Worm (Caenorhabditis elegans) whole organism, L1 larva: Measurements from ENCODE around the gene C50B8.5.

Experiments used
- C04F5.9 ChIP-seq: sonication (generic microtip); optimal IDR thresholded peaks from 2 replicates; lab custom pipeline; 2016; ENCODE audit warnings: missing genetic modification characterization, missing compliant biosample characterization
- C16A3.4 ChIP-seq: fragments of 150-350 bp; optimal IDR thresholded peaks from 2 replicates; lab custom pipeline; 2014; ENCODE audit warnings: missing biosample characterization, missing genetic modification characterization
- F16B12.6 ChIP-seq: fragments of 150-350 bp; optimal IDR thresholded peaks from 2 replicates; lab custom pipeline; 2014; ENCODE audit warnings: missing biosample characterization, missing genetic modification characterization
- aha-1 ChIP-seq: fragments of 150-350 bp; optimal IDR thresholded peaks from 2 replicates; lab custom pipeline; 2014; ENCODE audit warnings: missing biosample characterization, missing genetic modification characterization
- alr-1 ChIP-seq: fragments of 200-800 bp; sonication (Bioruptor generic); optimal IDR thresholded peaks from 2 replicates; lab custom pipeline; 2018; ENCODE audit warnings: borderline replicate concordance, mild to moderate bottlenecking, missing genetic modification characterization, missing compliant biosample characterization
- aly-2 ChIP-seq: fragments of 150-350 bp; optimal IDR thresholded peaks from 2 replicates; lab custom pipeline; 2014; ENCODE audit warnings: missing biosample characterization, missing genetic modification characterization
- ama-1 ChIP-seq: fragments of 150-350 bp; optimal IDR thresholded peaks from 2 replicates; lab custom pipeline; 2014
- ceh-63 ChIP-seq: fragments of 200-800 bp; sonication (Bioruptor generic); optimal IDR thresholded peaks from 2 replicates; lab custom pipeline; 2018; ENCODE audit warnings: mild to moderate bottlenecking, missing genetic modification characterization, missing compliant biosample characterization
- ceh-8 ChIP-seq: fragments of 200-800 bp; sonication (Bioruptor generic); optimal IDR thresholded peaks from 2 replicates; lab custom pipeline; 2018; ENCODE audit warnings: mild to moderate bottlenecking, missing genetic modification characterization, moderate library complexity, missing compliant biosample characterization
- ces-1 ChIP-seq: fragments of 150-350 bp; optimal IDR thresholded peaks from 2 replicates; lab custom pipeline; 2014; ENCODE audit warnings: missing biosample characterization, missing genetic modification reagents, missing genetic modification characterization
- dpl-1 ChIP-seq, 3 experiments: fragments of 150-350 bp in 2 of 3; sonication (generic microtip) in 1 of 3; optimal IDR thresholded peaks; 2 replicates each; lab custom pipeline; 2014 to 2017; ENCODE audit warnings: missing biosample characterization in 3 of 3, missing genetic modification characterization in 3 of 3, missing genetic modification reagents in 3 of 3
- dsc-1 ChIP-seq: sonication (generic microtip); optimal IDR thresholded peaks from 2 replicates; lab custom pipeline; 2016; ENCODE audit warnings: mild to moderate bottlenecking, missing genetic modification characterization, missing compliant biosample characterization
- efl-1 ChIP-seq, 4 experiments: fragments of 150-350 bp; optimal IDR thresholded peaks in 3 of 4; peaks in 1 of 4; 1 replicate in 1 of 4; 2 replicates in 3 of 4; lab custom pipeline; 2014; ENCODE audit warnings: missing biosample characterization in 2 of 4, missing genetic modification characterization in 2 of 4, missing genetic modification reagents in 2 of 4
- egl-13 ChIP-seq: sonication (generic microtip); optimal IDR thresholded peaks from 2 replicates; lab custom pipeline; 2016; ENCODE audit warnings: missing genotype, missing genetic modification reagents, missing genetic modification characterization, missing compliant biosample characterization
- elt-2 ChIP-seq: sonication (generic microtip); optimal IDR thresholded peaks from 2 replicates; lab custom pipeline; 2016; ENCODE audit warnings: missing genetic modification characterization, mild to moderate bottlenecking, inconsistent platforms, missing compliant biosample characterization, missing genetic modification reagents
- elt-3 ChIP-seq, 6 experiments: fragments of 150-350 bp in 1 of 6; sonication (generic microtip); optimal IDR thresholded peaks; 2 replicates each; lab custom pipeline; 2017 to 2018; ENCODE audit warnings: missing biosample characterization in 6 of 6, missing genetic modification characterization in 6 of 6, inconsistent platforms in 1 of 6
- ets-5 ChIP-seq: fragments of 200-800 bp; sonication (Bioruptor generic); IDR thresholded peaks from 2 replicates; pipeline ENCODE4 v1.3.6; 2022; ENCODE audit warnings: missing genetic modification characterization, missing compliant biosample characterization
- fkh-10 ChIP-seq: sonication (generic microtip); optimal IDR thresholded peaks from 2 replicates; lab custom pipeline; 2017; ENCODE audit warnings: missing biosample characterization, missing genetic modification reagents, missing genetic modification characterization
- fkh-8 ChIP-seq: sonication (generic microtip); optimal IDR thresholded peaks from 2 replicates; lab custom pipeline; 2016; ENCODE audit warnings: mild to moderate bottlenecking, missing genetic modification characterization, missing compliant biosample characterization
- grh-1 ChIP-seq: fragments of 200-800 bp; sonication (Bioruptor generic); IDR thresholded peaks from 2 replicates; pipeline ENCODE4 v1.3.6; 2022; ENCODE audit warnings: missing genetic modification reagents, missing genetic modification characterization, missing compliant biosample characterization
- hlh-17 ChIP-seq: fragments of 200-800 bp; sonication (Bioruptor generic); optimal IDR thresholded peaks from 2 replicates; lab custom pipeline; 2018; ENCODE audit warnings: missing genetic modification characterization, mild to moderate bottlenecking, missing compliant biosample characterization, moderate library complexity, borderline replicate concordance
- hlh-4 ChIP-seq: sonication (generic microtip); optimal IDR thresholded peaks from 2 replicates; lab custom pipeline; 2016; ENCODE audit warnings: mild to moderate bottlenecking, missing genetic modification characterization, missing compliant biosample characterization
- hpl-2 ChIP-seq: fragments of 150-350 bp; optimal IDR thresholded peaks from 2 replicates; lab custom pipeline; 2014; ENCODE audit warnings: missing biosample characterization, missing genetic modification reagents, missing genetic modification characterization
- irx-1 ChIP-seq: sonication (generic microtip); optimal IDR thresholded peaks from 2 replicates; lab custom pipeline; 2016; ENCODE audit warnings: missing genetic modification characterization, missing compliant biosample characterization
- lin-13 ChIP-seq: fragments of 150-350 bp; optimal IDR thresholded peaks from 2 replicates; lab custom pipeline; 2014; ENCODE audit warnings: missing biosample characterization, missing genetic modification reagents, missing genetic modification characterization
- lin-14 ChIP-seq: fragments of 200-800 bp; sonication (Bioruptor generic); optimal IDR thresholded peaks from 2 replicates; lab custom pipeline; 2018; ENCODE audit warnings: mild to moderate bottlenecking, missing genetic modification characterization, moderate library complexity, missing compliant biosample characterization
- lin-35 ChIP-seq, 2 experiments: fragments of 150-350 bp; optimal IDR thresholded peaks; 2 replicates each; lab custom pipeline; 2014; ENCODE audit warnings: missing biosample characterization in 2 of 2, missing genetic modification characterization in 2 of 2, missing genetic modification reagents in 2 of 2
- lin-39 ChIP-seq: fragments of 150-350 bp; optimal IDR thresholded peaks from 2 replicates; lab custom pipeline; 2014; ENCODE audit warnings: missing biosample characterization, missing genetic modification reagents, missing genetic modification characterization
- lsy-2 ChIP-seq, 2 experiments: fragments of 150-350 bp; optimal IDR thresholded peaks; 2 replicates each; lab custom pipeline; 2014; ENCODE audit warnings: missing biosample characterization in 2 of 2, missing genetic modification characterization in 2 of 2
- mdl-1 ChIP-seq, 2 experiments: fragments of 150-350 bp; optimal IDR thresholded peaks; 2 replicates each; lab custom pipeline; 2014 to 2017; ENCODE audit warnings: missing biosample characterization in 2 of 2, missing genetic modification characterization in 2 of 2, inconsistent platforms in 1 of 2
- mef-2 ChIP-seq: fragments of 150-350 bp; optimal IDR thresholded peaks from 2 replicates; lab custom pipeline; 2014; ENCODE audit warnings: missing biosample characterization, missing genetic modification characterization
- nhr-12 ChIP-seq: sonication (generic microtip); optimal IDR thresholded peaks from 2 replicates; lab custom pipeline; 2017; ENCODE audit warnings: missing biosample characterization, missing genetic modification characterization
- nhr-237 ChIP-seq: fragments of 150-350 bp; optimal IDR thresholded peaks from 2 replicates; lab custom pipeline; 2014; ENCODE audit warnings: missing biosample characterization, missing genetic modification characterization
- nhr-47 ChIP-seq: sonication (generic microtip); optimal IDR thresholded peaks from 2 replicates; lab custom pipeline; 2016; ENCODE audit warnings: mild to moderate bottlenecking, missing genetic modification characterization, moderate library complexity, missing compliant biosample characterization
- nhr-71 ChIP-seq: sonication (generic microtip); optimal IDR thresholded peaks from 2 replicates; lab custom pipeline; 2016; ENCODE audit warnings: mild to moderate bottlenecking, missing genetic modification characterization, moderate library complexity, missing compliant biosample characterization
- nhr-76 ChIP-seq: sonication (generic microtip); optimal IDR thresholded peaks from 2 replicates; lab custom pipeline; 2017; ENCODE audit warnings: missing biosample characterization, missing genetic modification characterization
- nhr-84 ChIP-seq: sonication (generic microtip); optimal IDR thresholded peaks from 2 replicates; lab custom pipeline; 2017; ENCODE audit warnings: missing biosample characterization, missing genetic modification characterization
- pax-3 ChIP-seq: fragments of 200-800 bp; sonication (Bioruptor generic); optimal IDR thresholded peaks from 2 replicates; lab custom pipeline; 2018; ENCODE audit warnings: mild to moderate bottlenecking, missing genetic modification characterization, moderate library complexity, missing compliant biosample characterization
- pqm-1 ChIP-seq: sonication (generic microtip); optimal IDR thresholded peaks from 3 replicates; lab custom pipeline; 2017; ENCODE audit warnings: missing biosample characterization, missing genetic modification characterization
- skn-1 ChIP-seq: fragments of 150-350 bp; optimal IDR thresholded peaks from 2 replicates; lab custom pipeline; 2014; ENCODE audit warnings: missing biosample characterization, missing genetic modification characterization
- snu-23 ChIP-seq: sonication (generic microtip); optimal IDR thresholded peaks from 2 replicates; lab custom pipeline; 2016; ENCODE audit warnings: missing genetic modification characterization, missing compliant biosample characterization
- sox-4 ChIP-seq: sonication (generic microtip); optimal IDR thresholded peaks from 2 replicates; lab custom pipeline; 2016; ENCODE audit warnings: missing genetic modification characterization, missing compliant biosample characterization
- sptf-1 ChIP-seq: fragments of 150-350 bp; optimal IDR thresholded peaks from 2 replicates; lab custom pipeline; 2014; ENCODE audit warnings: missing biosample characterization, missing genetic modification characterization
- swsn-7 ChIP-seq: sonication (generic microtip); optimal IDR thresholded peaks from 2 replicates; lab custom pipeline; 2016; ENCODE audit warnings: missing genetic modification characterization, missing compliant biosample characterization
- tbx-2 ChIP-seq: sonication (generic microtip); optimal IDR thresholded peaks from 2 replicates; lab custom pipeline; 2016; ENCODE audit warnings: missing genetic modification characterization, missing compliant biosample characterization
- unc-130 ChIP-seq: fragments of 150-350 bp; optimal IDR thresholded peaks from 2 replicates; lab custom pipeline; 2017; ENCODE audit warnings: missing biosample characterization, missing genetic modification characterization, inconsistent platforms
- unc-62 ChIP-seq: fragments of 150-350 bp; optimal IDR thresholded peaks from 2 replicates; lab custom pipeline; 2014; ENCODE audit warnings: missing biosample characterization, missing genetic modification reagents, missing genetic modification characterization
- unc-86 ChIP-seq: sonication (generic microtip); optimal IDR thresholded peaks from 2 replicates; lab custom pipeline; 2016; ENCODE audit warnings: missing genetic modification characterization, missing compliant biosample characterization
- unc-98 ChIP-seq: fragments of 200-800 bp; sonication (Bioruptor generic); IDR thresholded peaks from 2 replicates; pipeline ENCODE4 v1.3.6; 2022; ENCODE audit warnings: missing genetic modification characterization, missing compliant biosample characterization
- xbp-1 ChIP-seq: sonication (generic microtip); optimal IDR thresholded peaks from 2 replicates; lab custom pipeline; 2016; ENCODE audit warnings: missing genetic modification characterization, missing compliant biosample characterization
- zag-1 ChIP-seq: fragments of 150-350 bp; optimal IDR thresholded peaks from 2 replicates; lab custom pipeline; 2014; ENCODE audit warnings: missing biosample characterization, missing genetic modification characterization
- ztf-11 ChIP-seq, 2 experiments: sonication (generic microtip); optimal IDR thresholded peaks; 2 replicates each; lab custom pipeline; 2016 to 2017; ENCODE audit warnings: missing genetic modification characterization in 2 of 2, missing biosample characterization in 1 of 2, missing compliant biosample characterization in 1 of 2
- ztf-4 ChIP-seq: fragments of 150-350 bp; optimal IDR thresholded peaks from 2 replicates; lab custom pipeline; 2014; ENCODE audit warnings: missing biosample characterization, missing genetic modification characterization

Gene C50B8.5

ce11 chrV:13627103-13627623 is 46.4 kb downstream of the C50B8.5 start, which contains the start of gene sde-2:
Gene sde-2, plus strand, starts transcription at chrV:13627573.
- TF ChIP-seq ets-5 (GFP tag; lab: Robert Waterston, UW) (no peak), mef-2 (tag; lab: Kevin White, UChicago) (no peak), snu-23 (peak; percentile 33), pax-3 (tag; lab: Kevin White, UChicago) (peak; percentile 36), nhr-71 (tag; lab: Kevin White, UChicago) (peak; percentile 49), ces-1 (GFP tag; lab: Kevin White, UChicago) (no peak), lin-14 (GFP tag; lab: Kevin White, UChicago) (peak; percentile 82), lsy-2 (tag; optimal IDR thresholded peaks at IDR 0.05; lab: Kevin White, UChicago) (peak in 1 of 2 experiments; percentile 27), dsc-1 (no peak), ceh-63 (no peak), C04F5.9 (tag; lab: Kevin White, UChicago) (no peak), swsn-7 (tag; lab: Kevin White, UChicago) (peak; percentile 33), C16A3.4 (tag; lab: Kevin White, UChicago) (no peak), nhr-76 (tag; lab: Kevin White, UChicago) (no peak), egl-13 (tag; lab: Kevin White, UChicago) (no peak), hlh-17 (no peak), ceh-8 (peak; percentile 57), ztf-11 (tag; optimal IDR thresholded peaks at IDR 0.05; lab: Kevin White, UChicago) (no peak), efl-1 (optimal IDR thresholded peaks at IDR 0.05; lab: Kevin White, UChicago) (peak; percentile 6 to 39), efl-1 (GFP tag; optimal IDR thresholded peaks at IDR 0.05 in 1 of 2; lab: Kevin White, UChicago) (peak; percentile 28 to 86), F16B12.6 (tag; lab: Kevin White, UChicago) (no peak), unc-98 (no peak), nhr-237 (no peak), mdl-1 (tag; optimal IDR thresholded peaks at IDR 0.05; lab: Kevin White, UChicago) (no peak), unc-86 (tag; lab: Kevin White, UChicago) (no peak), elt-2 (tag; lab: Kevin White, UChicago) (no peak), lin-35 (GFP tag; optimal IDR thresholded peaks at IDR 0.05; lab: Kevin White, UChicago) (peak; percentile 6 to 47), hpl-2 (GFP tag; lab: Kevin White, UChicago) (no peak), nhr-47 (tag; lab: Kevin White, UChicago) (no peak), xbp-1 (tag; lab: Kevin White, UChicago) (no peak), skn-1 (tag; lab: Kevin White, UChicago) (no peak), ama-1 (no peak), sox-4 (no peak), alr-1 (tag; lab: Kevin White, UChicago) (no peak), nhr-84 (tag; lab: Kevin White, UChicago) (no peak), lin-39 (tag; lab: Kevin White, UChicago) (no peak), fkh-10 (GFP tag; lab: Kevin White, UChicago) (no peak), lin-13 (no peak), tbx-2 (tag; lab: Kevin White, UChicago) (peak; percentile 44), irx-1 (tag; lab: Kevin White, UChicago) (no peak), pqm-1 (tag; lab: Kevin White, UChicago) (no peak), hlh-4 (tag; lab: Kevin White, UChicago) (no peak), nhr-12 (no peak), grh-1 (GFP tag; lab: Robert Waterston, UW) (no peak), aha-1 (tag; lab: Kevin White, UChicago) (no peak), dpl-1 (GFP tag; optimal IDR thresholded peaks at IDR 0.05; lab: Kevin White, UChicago) (peak in 2 of 3 experiments; percentile 28 to 38), unc-62 (GFP tag; lab: Kevin White, UChicago) (no peak), zag-1 (tag; lab: Kevin White, UChicago) (no peak), unc-130 (no peak), fkh-8 (no peak), ztf-4 (tag; lab: Kevin White, UChicago) (no peak), elt-3 (tag; optimal IDR thresholded peaks at IDR 0.05; lab: Kevin White, UChicago) (no peak), sptf-1 (tag; lab: Kevin White, UChicago) (no peak), aly-2 (no peak)
